Fruit fly (Drosophila melanogaster) whole organism, wandering third instar larva: ENCODE data around the gene dpy.

Source experiments
- Hr78 ChIP-seq: fragments of >200 bp; optimal IDR thresholded peaks from 2 replicates; lab custom pipeline; 2017; ENCODE audit warnings: missing biosample characterization, missing genetic modification characterization
- OdsH ChIP-seq: fragments of 200-800 bp; sonication (Bioruptor generic); optimal IDR thresholded peaks from 2 replicates; lab custom pipeline; 2016; ENCODE audit warnings: missing biosample characterization, mild to moderate bottlenecking, missing genetic modification characterization
- dl ChIP-seq, 2 experiments: fragments of 175-275, 200-275 bp in 1 of 2; fragments of 200-275 bp in 1 of 2; sonication (Bioruptor generic); optimal IDR thresholded peaks; lab custom pipeline; 2018; ENCODE audit warnings: mild to moderate bottlenecking in 2 of 2, missing biosample characterization in 2 of 2, missing genetic modification characterization in 2 of 2, moderate library complexity in 2 of 2; ENCODE audit not compliant: partially characterized antibody in 2 of 2, insufficient read depth in 1 of 2
- dmrt93B ChIP-seq: fragments of 200-800 bp; sonication (Bioruptor generic); optimal IDR thresholded peaks from 2 replicates; lab custom pipeline; 2018; ENCODE audit warnings: missing biosample characterization, mild to moderate bottlenecking, missing genetic modification characterization
- lola ChIP-seq: fragments of >200 bp; optimal IDR thresholded peaks from 2 replicates; lab custom pipeline; 2017; ENCODE audit warnings: missing biosample characterization, missing genetic modification characterization
- rgr ChIP-seq: fragments of 200-800 bp; sonication (Bioruptor generic); optimal IDR thresholded peaks from 3 replicates; lab custom pipeline; 2016; ENCODE audit warnings: missing biosample characterization, mild to moderate bottlenecking, missing genetic modification characterization
- sage ChIP-seq: fragments of 200-800 bp; sonication (Bioruptor generic); optimal IDR thresholded peaks from 2 replicates; lab custom pipeline; 2016; ENCODE audit warnings: missing biosample characterization, mild to moderate bottlenecking, missing genetic modification characterization

DNA sequence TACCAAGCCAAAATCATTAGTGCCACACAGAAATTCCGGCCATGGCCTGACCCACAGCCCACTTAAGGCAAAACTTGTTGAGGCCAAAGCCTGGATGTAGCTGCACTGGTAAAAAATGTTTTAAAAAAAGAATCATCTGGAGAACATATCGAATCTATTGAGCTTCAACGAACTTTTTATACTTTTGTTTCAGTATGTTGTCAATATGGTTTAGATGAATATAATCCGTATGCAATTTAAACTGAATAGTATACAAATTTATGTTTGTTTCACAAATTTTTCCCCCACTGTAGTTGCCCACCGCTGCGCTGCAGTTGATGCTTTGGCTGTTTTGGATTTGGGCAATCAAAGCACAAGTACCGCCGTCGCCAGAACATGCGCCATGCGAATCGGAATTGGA, 21.3 kb upstream of the dpy start:
- no peak for TF ChIP-seq Hr78 (GFP tag; lab: Kevin White, UChicago)
- TF ChIP-seq OdsH = no peak
- no peak for TF ChIP-seq dmrt93B (GFP tag; lab: Kevin White, UChicago)
- no peak for TF ChIP-seq dl (GFP tag; optimal IDR thresholded peaks at IDR 0.05; lab: Kevin White, UChicago; ENCODE audit: insufficient read depth in 1 of 2, partially characterized antibody in 2 of 2)
- TF ChIP-seq sage (GFP tag; lab: Kevin White, UChicago) = no peak
- peak; percentile 19 for TF ChIP-seq rgr (GFP tag; lab: Kevin White, UChicago)
- TF ChIP-seq lola = no peak
